Worm (Caenorhabditis elegans): ENCODE measurements around the gene F22F4.9.

Gene F22F4.9

DNA sequence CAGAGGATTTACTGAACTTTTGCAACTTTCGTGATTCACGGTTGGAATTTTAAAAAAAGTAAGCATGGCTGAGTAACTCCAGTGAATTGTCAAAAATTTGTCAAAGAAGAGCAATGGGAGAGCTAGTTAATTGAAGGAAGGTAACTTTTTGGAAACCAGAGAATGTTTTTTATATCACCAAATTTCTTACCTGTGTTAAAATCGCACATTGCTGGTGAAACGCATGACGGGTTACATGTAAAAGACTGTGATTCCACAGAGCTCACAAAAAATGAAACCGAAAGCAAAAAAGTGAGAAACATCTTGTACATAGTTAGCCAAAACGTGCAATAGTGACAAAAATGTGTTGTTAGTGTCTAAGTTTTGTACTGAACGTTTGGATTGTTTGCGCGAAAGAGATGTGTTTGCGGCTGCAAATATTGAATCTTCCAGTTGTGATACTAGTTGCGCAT, at the start of gene F22F4.9:
Gene F22F4.9 (minus strand): TSS at position 402 of the 452 bp plus-strand sequence.
- TF ChIP-seq nhr-41 (GFP tag; IDR thresholded peaks at IDR 0.05) (no peak), aha-1 (tag) (peak; percentile 81), unc-62 (GFP tag; optimal IDR thresholded peaks at IDR 0.05 in 1 of 2) (peak in 1 of 2 experiments; percentile 83), unc-62 (tag; optimal IDR thresholded peaks at IDR 0.05) (no peak)

DNA sequence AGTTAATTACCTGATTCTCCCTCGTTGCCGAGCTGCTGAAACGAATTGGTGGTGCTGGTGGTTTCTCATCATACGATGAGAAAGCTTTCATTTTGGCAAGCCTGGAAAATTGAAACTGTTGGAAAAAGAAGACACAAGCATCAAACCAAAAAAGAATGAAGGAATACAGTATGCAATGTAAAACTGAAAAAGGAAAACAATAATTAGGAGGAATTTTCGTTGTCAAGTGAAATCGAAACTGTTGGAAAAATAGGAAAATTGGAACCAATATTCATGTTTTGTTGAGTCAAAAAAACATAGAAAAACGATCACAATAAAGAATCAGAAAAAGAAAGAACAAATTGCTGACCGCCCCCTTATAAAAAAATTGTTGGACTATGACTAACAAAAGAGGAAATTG, 49.2 kb upstream of the F22F4.9 start, which contains the start of gene pak-1:
Gene pak-1 (minus strand): TSS at position 101 of the 400 bp plus-strand sequence.
- TF ChIP-seq nhr-102 (tag; optimal IDR thresholded peaks at IDR 0.05) (no peak), ceh-82 (tag; optimal IDR thresholded peaks at IDR 0.05) (no peak), zfp-3 (GFP tag; conservative IDR thresholded peaks at IDR 0.05) (no peak), mdt-29 (GFP tag; IDR thresholded peaks at IDR 0.05) (no peak), dve-1 (tag; optimal IDR thresholded peaks at IDR 0.05; ENCODE audit: insufficient read depth) (no peak)

DNA sequence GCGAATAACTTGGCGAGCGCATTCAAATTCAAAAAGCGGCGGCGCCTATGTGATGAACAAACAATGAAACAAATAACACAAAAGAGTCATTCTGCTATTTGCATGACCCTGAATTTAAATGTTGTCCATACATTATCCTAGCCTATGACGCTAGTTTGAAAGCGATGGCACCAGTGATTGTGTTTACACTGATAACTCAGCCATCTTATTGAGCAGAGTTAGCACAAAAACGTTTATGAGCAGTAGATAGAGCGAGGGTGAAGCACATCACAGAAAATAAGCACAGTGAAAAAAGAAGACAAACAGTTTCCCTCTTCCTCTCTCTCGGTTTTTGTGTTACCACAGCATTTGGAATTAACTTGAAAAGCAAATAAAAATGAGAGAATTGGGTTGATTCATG, 44.0 kb upstream of the F22F4.9 start:
- TF ChIP-seq nhr-6 (tag; optimal IDR thresholded peaks at IDR 0.05) (peak; percentile 45), nhr-28 (tag; optimal IDR thresholded peaks at IDR 0.05) (peak; percentile 58), daf-16 (GFP tag; optimal IDR thresholded peaks at IDR 0.05) (no peak), daf-16 (tag; optimal IDR thresholded peaks at IDR 0.05) (peak; percentile 74), jun-1 (tag; optimal IDR thresholded peaks at IDR 0.05) (no peak), unc-62 (GFP tag; optimal IDR thresholded peaks at IDR 0.05 in 1 of 2) (peak in 1 of 2 experiments; percentile 57), unc-62 (tag; optimal IDR thresholded peaks at IDR 0.05) (no peak), aha-1 (tag) (peak; percentile 86)

DNA sequence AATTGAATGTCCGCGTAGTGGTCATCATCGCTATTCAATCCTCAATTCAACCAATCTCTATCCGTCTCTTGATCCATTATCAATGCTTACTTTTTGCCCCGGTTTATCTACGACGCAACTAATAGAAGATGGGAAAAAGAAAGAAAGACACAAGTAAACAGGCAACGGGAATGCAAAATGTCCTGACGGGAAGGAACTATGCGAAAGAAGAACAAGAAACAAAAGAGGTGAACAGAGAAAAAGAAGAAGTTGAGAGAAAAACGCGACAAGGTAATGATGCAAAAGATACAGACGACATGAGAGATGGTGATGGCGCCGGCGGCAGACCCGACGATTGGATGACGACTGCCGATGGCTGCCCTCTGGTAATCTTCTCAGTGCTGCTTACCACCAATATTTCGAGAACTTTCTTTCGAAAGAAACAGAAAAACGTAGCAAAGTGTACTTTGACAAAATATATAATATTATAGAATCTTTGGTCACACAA, 42.7 kb upstream of the F22F4.9 start:
- TF ChIP-seq nhr-10 (tag; optimal IDR thresholded peaks at IDR 0.05) (peak; percentile 75), ceh-20 (GFP tag; IDR thresholded peaks at IDR 0.05) (0 out of 2 replicates have a peak, but pooled peaks have one; percentile 24), fos-1 (tag; optimal IDR thresholded peaks at IDR 0.05) (no peak), daf-12 (tag; optimal IDR thresholded peaks at IDR 0.05) (no peak), gei-8 (GFP tag; optimal IDR thresholded peaks at IDR 0.05) (peak; percentile 39), nhr-237 (tag; optimal IDR thresholded peaks at IDR 0.05) (no peak), lin-39 (tag; optimal IDR thresholded peaks at IDR 0.05) (no peak), daf-16 (GFP tag; optimal IDR thresholded peaks at IDR 0.05) (peak; percentile 23 to 82), daf-16 (tag; optimal IDR thresholded peaks at IDR 0.05) (peak; percentile 97), skn-1 (tag; optimal IDR thresholded peaks at IDR 0.05) (no peak), egl-43 (GFP tag; IDR thresholded peaks at IDR 0.05) (no peak), nhr-76 (tag; optimal IDR thresholded peaks at IDR 0.05) (no peak), unc-39 (tag; optimal IDR thresholded peaks at IDR 0.05) (no peak), nhr-25 (tag; optimal IDR thresholded peaks at IDR 0.05; ENCODE audit: borderline replicate concordance, insufficient read depth) (peak; percentile 84), F44E2.7 (GFP tag; IDR thresholded peaks at IDR 0.05) (no peak), lim-7 (GFP tag; IDR thresholded peaks at IDR 0.05) (no peak), daf-19 (GFP tag; conservative IDR thresholded peaks at IDR 0.05) (no peak), sdz-12 (GFP tag; optimal IDR thresholded peaks at IDR 0.05) (no peak), F49E8.2 (tag; optimal IDR thresholded peaks at IDR 0.05; ENCODE audit: borderline replicate concordance) (no peak), snpc-4 (tag; optimal IDR thresholded peaks at IDR 0.05) (no peak), mxl-2 (GFP tag; conservative IDR thresholded peaks at IDR 0.05) (no peak), lin-29 (GFP tag; IDR thresholded peaks at IDR 0.05) (no peak), Y5F2A.4 (GFP tag; optimal IDR thresholded peaks at IDR 0.05) (no peak), madf-5 (GFP tag; IDR thresholded peaks at IDR 0.05) (no peak), Y105C5A.15 (GFP tag; IDR thresholded peaks at IDR 0.05) (no peak), F10B5.3 (tag; optimal IDR thresholded peaks at IDR 0.05) (no peak), lin-15B (tag; optimal IDR thresholded peaks at IDR 0.05) (no peak), Y75B8A.6 (GFP tag; IDR thresholded peaks at IDR 0.05) (no peak), nhr-28 (tag; optimal IDR thresholded peaks at IDR 0.05) (peak; percentile 93), mxl-3 (GFP tag; optimal IDR thresholded peaks at IDR 0.05) (no peak), set-16 (GFP tag; IDR thresholded peaks at IDR 0.05) (0 out of 2 replicates have a peak, but pooled peaks have one; percentile 31), lsy-2 (tag; optimal IDR thresholded peaks at IDR 0.05) (peak in 1 of 2 experiments; percentile 44), dpl-1 (GFP tag; optimal IDR thresholded peaks at IDR 0.05) (peak; percentile 3), nhr-111 (GFP tag; optimal IDR thresholded peaks at IDR 0.05) (no peak), nhr-48 (tag; optimal IDR thresholded peaks at IDR 0.05) (peak; percentile 74)
